Fruit fly (Drosophila melanogaster) whole organism, embryonic: ENCODE data around the gene CG5160.

ENCODE experiments used
- Adf1 ChIP-seq: fragments of 200-800 bp; sonication (Bioruptor generic); IDR thresholded peaks from 2 replicates; pipeline ENCODE4 v1.3.6; 2022; ENCODE audit warnings: missing biosample characterization, missing genetic modification characterization
- Atf-2 ChIP-seq: fragments of 200-800 bp; sonication (Bioruptor generic); optimal IDR thresholded peaks from 2 replicates; lab custom pipeline; 2016; ENCODE audit warnings: missing biosample characterization, missing genetic modification characterization
- CG11247 ChIP-seq: fragments of 200-800 bp; sonication (Bioruptor generic); IDR thresholded peaks from 2 replicates; pipeline ENCODE4 v1.3.6; 2022; ENCODE audit warnings: missing biosample characterization, missing genetic modification characterization
- CG1529 ChIP-seq: fragments of 200-800 bp; sonication (Bioruptor generic); optimal IDR thresholded peaks from 3 replicates; lab custom pipeline; 2018; ENCODE audit warnings: missing biosample characterization, missing genetic modification characterization
- CG15696 ChIP-seq: fragments of 200-800 bp; sonication (Bioruptor generic); optimal IDR thresholded peaks from 2 replicates; lab custom pipeline; 2019; ENCODE audit warnings: missing biosample characterization, mild to moderate bottlenecking, missing genetic modification characterization, moderate library complexity
- CG17829 ChIP-seq: fragments of 200-800 bp; optimal IDR thresholded peaks from 2 replicates; lab custom pipeline; 2019; ENCODE audit warnings: missing biosample characterization, mild to moderate bottlenecking, missing genetic modification characterization, moderate library complexity
- CG18764 ChIP-seq: fragments of 200-800 bp; sonication (Bioruptor generic); optimal IDR thresholded peaks from 3 replicates; lab custom pipeline; 2016; ENCODE audit warnings: missing biosample characterization, missing genetic modification characterization
- CG2116 ChIP-seq: fragments of 200-800 bp; sonication (Bioruptor generic); optimal IDR thresholded peaks from 3 replicates; lab custom pipeline; 2018; ENCODE audit warnings: missing biosample characterization, mild to moderate bottlenecking, missing genetic modification characterization
- CG2712 ChIP-seq: fragments of 200-800 bp; optimal IDR thresholded peaks from 3 replicates; lab custom pipeline; 2019; ENCODE audit warnings: missing biosample characterization, mild to moderate bottlenecking, missing genetic modification characterization, moderate library complexity
- CG30431 ChIP-seq: fragments of 200-800 bp; sonication (Bioruptor generic); optimal IDR thresholded peaks from 2 replicates; lab custom pipeline; 2017; ENCODE audit warnings: missing biosample characterization, missing genetic modification characterization
- CG33557 ChIP-seq: fragments of 200-800 bp; sonication (Bioruptor generic); optimal IDR thresholded peaks from 2 replicates; lab custom pipeline; 2019; ENCODE audit warnings: missing biosample characterization, mild to moderate bottlenecking, missing genetic modification characterization, moderate library complexity
- CG34376 ChIP-seq: fragments of 200-800 bp; sonication (Bioruptor generic); optimal IDR thresholded peaks from 2 replicates; lab custom pipeline; 2018; ENCODE audit warnings: missing biosample characterization, mild to moderate bottlenecking, missing genetic modification characterization
- CG6791 ChIP-seq: fragments of 200-800 bp; sonication (Bioruptor generic); IDR thresholded peaks from 3 replicates; pipeline ENCODE4 v1.3.6; 2022; ENCODE audit warnings: missing biosample characterization, missing genetic modification characterization; ENCODE audit not compliant: partially characterized antibody
- CG9727 ChIP-seq: fragments of 200-800 bp; sonication (Bioruptor generic); optimal IDR thresholded peaks from 3 replicates; lab custom pipeline; 2017; ENCODE audit warnings: missing biosample characterization, mild to moderate bottlenecking, missing genetic modification characterization
- CHES-1-like ChIP-seq: fragments of 200-800 bp; sonication (Bioruptor generic); optimal IDR thresholded peaks from 2 replicates; lab custom pipeline; 2016; ENCODE audit warnings: missing biosample characterization, missing genetic modification characterization
- D19A ChIP-seq: fragments of 200-800 bp; optimal IDR thresholded peaks from 3 replicates; lab custom pipeline; 2019; ENCODE audit warnings: missing biosample characterization, mild to moderate bottlenecking, missing genetic modification characterization, moderate library complexity
- H15 ChIP-seq: fragments of 200-800 bp; sonication (Bioruptor generic); IDR thresholded peaks from 3 replicates; pipeline ENCODE4 v1.3.6; 2022; ENCODE audit warnings: missing biosample characterization, missing genetic modification characterization
- H2.0 ChIP-seq: fragments of 200-800 bp; sonication (Bioruptor generic); IDR thresholded peaks from 2 replicates; pipeline ENCODE4 v1.3.6; 2022; ENCODE audit warnings: missing biosample characterization, missing genetic modification characterization
- HmgD ChIP-seq: fragments of 200-800 bp; sonication (Bioruptor generic); optimal IDR thresholded peaks from 3 replicates; lab custom pipeline; 2016; ENCODE audit warnings: missing biosample characterization, missing genetic modification characterization
- HmgZ ChIP-seq: fragments of 200-800 bp; sonication (Bioruptor generic); optimal IDR thresholded peaks from 2 replicates; lab custom pipeline; 2018; ENCODE audit warnings: missing biosample characterization, mild to moderate bottlenecking, missing genetic modification characterization
- Hsf ChIP-seq: fragments of 200-800 bp; sonication (Bioruptor generic); optimal IDR thresholded peaks from 3 replicates; lab custom pipeline; 2016; ENCODE audit warnings: missing biosample characterization, missing genetic modification characterization
- MESR4 ChIP-seq: fragments of 200-800 bp; sonication (Bioruptor generic); optimal IDR thresholded peaks from 2 replicates; lab custom pipeline; 2018; ENCODE audit warnings: missing biosample characterization, mild to moderate bottlenecking, missing genetic modification characterization, moderate library complexity
- Myb ChIP-seq: fragments of 200-800 bp; sonication (Bioruptor generic); optimal IDR thresholded peaks from 2 replicates; lab custom pipeline; 2016; ENCODE audit warnings: missing biosample characterization, missing genetic modification characterization
- Opbp ChIP-seq: fragments of 200-800 bp; sonication (Bioruptor generic); IDR thresholded peaks from 3 replicates; pipeline ENCODE4 v1.3.6; 2022; ENCODE audit warnings: missing biosample characterization, missing genetic modification characterization; ENCODE audit not compliant: partially characterized antibody
- Pdp1 ChIP-seq, 2 experiments: fragments of 200-800 bp; sonication (Bioruptor generic); optimal IDR thresholded peaks; 3 replicates each; lab custom pipeline; 2016; ENCODE audit warnings: missing biosample characterization in 2 of 2, missing genetic modification characterization in 2 of 2, mild to moderate bottlenecking in 1 of 2, moderate library complexity in 1 of 2
- Rfx ChIP-seq: fragments of 200-800 bp; sonication (Bioruptor generic); IDR thresholded peaks from 2 replicates; pipeline ENCODE4 v1.3.6; 2022; ENCODE audit warnings: missing biosample characterization, missing genetic modification characterization
- Xbp1 ChIP-seq: fragments of 200-800 bp; sonication (Bioruptor generic); optimal IDR thresholded peaks from 3 replicates; lab custom pipeline; 2016; ENCODE audit warnings: missing biosample characterization, mild to moderate bottlenecking, missing genetic modification characterization
- abd-A ChIP-seq: fragments of 200-800 bp; sonication (Bioruptor generic); optimal IDR thresholded peaks from 3 replicates; lab custom pipeline; 2019; ENCODE audit warnings: missing biosample characterization, mild to moderate bottlenecking, missing genetic modification characterization, moderate library complexity
- ato ChIP-seq: fragments of 200-800 bp; sonication (Bioruptor generic); IDR thresholded peaks from 2 replicates; pipeline ENCODE4 v1.3.6; 2022; ENCODE audit warnings: missing biosample characterization, missing genetic modification characterization; ENCODE audit not compliant: partially characterized antibody
- dysf ChIP-seq: fragments of 200-800 bp; sonication (Bioruptor generic); IDR thresholded peaks from 3 replicates; pipeline ENCODE4 v1.3.6; 2022; ENCODE audit warnings: missing biosample characterization, missing genetic modification characterization
- ems ChIP-seq: fragments of 200-800 bp; sonication (Bioruptor generic); optimal IDR thresholded peaks from 3 replicates; lab custom pipeline; 2016; ENCODE audit warnings: missing biosample characterization, missing genetic modification characterization
- fd3F ChIP-seq: fragments of 200-800 bp; sonication (Bioruptor generic); optimal IDR thresholded peaks from 2 replicates; lab custom pipeline; 2018; ENCODE audit warnings: missing biosample characterization, mild to moderate bottlenecking, missing genetic modification characterization, moderate library complexity
- gro ChIP-seq: fragments of 200-800 bp; sonication (Bioruptor generic); optimal IDR thresholded peaks from 2 replicates; lab custom pipeline; 2016; ENCODE audit warnings: missing biosample characterization, missing genetic modification characterization
- hb ChIP-seq: fragments of 200-800 bp; sonication (Bioruptor generic); IDR thresholded peaks from 3 replicates; pipeline ENCODE4 v1.3.6; 2022; ENCODE audit warnings: missing biosample characterization, missing genetic modification characterization; ENCODE audit not compliant: partially characterized antibody
- jigr1 ChIP-seq: fragments of 200-800 bp; sonication (Bioruptor generic); IDR thresholded peaks from 3 replicates; pipeline ENCODE4 v1.3.6; 2022; ENCODE audit warnings: missing biosample characterization, missing genetic modification characterization
- kah ChIP-seq: fragments of 200-800 bp; sonication (Bioruptor generic); optimal IDR thresholded peaks from 2 replicates; lab custom pipeline; 2018; ENCODE audit warnings: missing biosample characterization, mild to moderate bottlenecking, missing genetic modification characterization
- ken ChIP-seq: fragments of 200-800 bp; sonication (Bioruptor generic); IDR thresholded peaks from 3 replicates; pipeline ENCODE4 v1.3.6; 2022; ENCODE audit warnings: missing biosample characterization, missing genetic modification characterization
- lilli ChIP-seq: fragments of 200-800 bp; sonication (Bioruptor generic); optimal IDR thresholded peaks from 3 replicates; lab custom pipeline; 2016; ENCODE audit warnings: missing biosample characterization, missing genetic modification characterization
- lmd ChIP-seq: fragments of 200-800 bp; sonication (Bioruptor generic); IDR thresholded peaks from 2 replicates; pipeline ENCODE4 v1.3.6; 2022; ENCODE audit warnings: missing biosample characterization, missing genetic modification characterization
- mam ChIP-seq: fragments of 200-800 bp; sonication (Bioruptor generic); optimal IDR thresholded peaks from 3 replicates; lab custom pipeline; 2016; ENCODE audit warnings: missing biosample characterization, missing genetic modification characterization
- pan ChIP-seq, 4 experiments: fragments of >200 bp in 3 of 4; fragments of 200-800 bp in 1 of 4; sonication (Bioruptor generic) in 1 of 4; optimal IDR thresholded peaks in 3 of 4; IDR thresholded peaks in 1 of 4; 2 replicates each; pipeline versions ENCODE4 v1.3.6 to Lab custom; 2017 to 2022; ENCODE audit warnings: missing biosample characterization in 2 of 4, missing genetic modification characterization in 2 of 4, mixed read lengths in 1 of 4
- pnt ChIP-seq: fragments of 200-800 bp; sonication (Bioruptor generic); optimal IDR thresholded peaks from 3 replicates; lab custom pipeline; 2016; ENCODE audit warnings: missing biosample characterization, missing genetic modification characterization
- run ChIP-seq: fragments of 200-800 bp; sonication (Bioruptor generic); optimal IDR thresholded peaks from 3 replicates; lab custom pipeline; 2018; ENCODE audit warnings: missing biosample characterization, mild to moderate bottlenecking, missing genetic modification characterization
- tap ChIP-seq: fragments of 200-800 bp; optimal IDR thresholded peaks from 3 replicates; lab custom pipeline; 2019; ENCODE audit warnings: missing biosample characterization, mild to moderate bottlenecking, missing genetic modification characterization, moderate library complexity
- tgo ChIP-seq: fragments of 200-800 bp; sonication (Bioruptor generic); IDR thresholded peaks from 3 replicates; pipeline ENCODE4 v1.3.6; 2022; ENCODE audit warnings: missing biosample characterization, missing genetic modification characterization
- tin ChIP-seq: fragments of 200-800 bp; sonication (Bioruptor generic); optimal IDR thresholded peaks from 3 replicates; lab custom pipeline; 2016; ENCODE audit warnings: missing biosample characterization, missing genetic modification characterization
- tup ChIP-seq: fragments of 200-800 bp; sonication (Bioruptor generic); optimal IDR thresholded peaks from 2 replicates; lab custom pipeline; 2016; ENCODE audit warnings: missing biosample characterization, mild to moderate bottlenecking, missing genetic modification characterization, moderate library complexity
- vfl ChIP-seq: fragments of 200-800 bp; sonication (Bioruptor generic); optimal IDR thresholded peaks from 2 replicates; lab custom pipeline; 2016; ENCODE audit warnings: missing biosample characterization, missing genetic modification characterization
- vnd ChIP-seq: fragments of 200-800 bp; sonication (Bioruptor generic); IDR thresholded peaks from 3 replicates; pipeline ENCODE4 v1.3.6; 2022; ENCODE audit warnings: missing biosample characterization, missing genetic modification characterization; ENCODE audit not compliant: partially characterized antibody

CG5160 gene

dm6 chr2L:7411947-7412621 lies 13.5 kb upstream of the CG5160 start, which contains the start of gene chm (continued):
- no peak for TF ChIP-seq CG9727 (GFP tag; lab: Kevin White, UChicago)
- TF ChIP-seq jigr1 (GFP tag; lab: Robert Waterston, UW), result peak; percentile 58; the same call in 1 of the 3 replicates
- TF ChIP-seq ems (GFP tag; lab: Kevin White, UChicago), result no peak
- TF ChIP-seq mam, result peak; percentile 59
- TF ChIP-seq Opbp (GFP tag; lab: Robert Waterston, UW), result peak; percentile 92
- no peak for TF ChIP-seq H2.0 (GFP tag; lab: Robert Waterston, UW)
- TF ChIP-seq HmgD, result peak; percentile 47
- TF ChIP-seq CG30431 (GFP tag; lab: Kevin White, UChicago), result no peak
- TF ChIP-seq CG18764 (GFP tag; lab: Kevin White, UChicago), result no peak
- peak; percentile 92 for TF ChIP-seq CG6791
- peak; percentile 47 for TF ChIP-seq CG17829 (tag; lab: Kevin White, UChicago)
- no peak for TF ChIP-seq abd-A (tag; lab: Kevin White, UChicago)
- TF ChIP-seq tup (GFP tag; lab: Kevin White, UChicago), result no peak
- peak; percentile 32 for TF ChIP-seq Myb (GFP tag; lab: Kevin White, UChicago)
- TF ChIP-seq CG11247 (GFP tag; lab: Robert Waterston, UW), result 0 out of 2 replicates have a peak, but pooled peaks have one; percentile 41
- peak; percentile 20 to 46 for TF ChIP-seq Pdp1 (GFP tag; optimal IDR thresholded peaks at IDR 0.05; lab: Kevin White, UChicago)
- peak; percentile 49 for TF ChIP-seq Xbp1 (GFP tag; lab: Kevin White, UChicago)
- TF ChIP-seq H15 (GFP tag; lab: Robert Waterston, UW), result peak; percentile 11; the same call in 1 of the 3 replicates
- TF ChIP-seq vnd (GFP tag; lab: Robert Waterston, UW), result peak; percentile 81
- TF ChIP-seq HmgZ, result peak; percentile 60
- TF ChIP-seq dysf (GFP tag; lab: Robert Waterston, UW), result peak; percentile 11; the same call in 1 of the 3 replicates
- no peak for TF ChIP-seq tgo (GFP tag; lab: Robert Waterston, UW)
- peak; percentile 16 for TF ChIP-seq Atf-2 (GFP tag; lab: Kevin White, UChicago)
- peak; percentile 88 for TF ChIP-seq CHES-1-like
- peak; percentile 17 for TF ChIP-seq CG15696 (tag; lab: Kevin White, UChicago)
- no peak for TF ChIP-seq CG33557 (GFP tag; lab: Kevin White, UChicago)
- TF ChIP-seq CG2712 (tag; lab: Kevin White, UChicago), result peak; percentile 51
- no peak for TF ChIP-seq CG1529 (GFP tag; lab: Kevin White, UChicago)
- TF ChIP-seq Adf1, result no peak
- peak; percentile 76 for TF ChIP-seq ato (GFP tag; lab: Robert Waterston, UW)
- TF ChIP-seq D19A, result no peak
- peak; percentile 48 for TF ChIP-seq lilli (GFP tag; lab: Kevin White, UChicago)
- no peak for TF ChIP-seq kah
- TF ChIP-seq tin (GFP tag; lab: Kevin White, UChicago), result peak; percentile 38
- TF ChIP-seq tap (tag; lab: Kevin White, UChicago), result no peak
- peak; percentile 32; the same call in 1 of the 2 replicates for TF ChIP-seq lmd (GFP tag; lab: Robert Waterston, UW)
- TF ChIP-seq Hsf (GFP tag; lab: Kevin White, UChicago), result peak; percentile 28
- peak; percentile 65 for TF ChIP-seq MESR4 (GFP tag; lab: Kevin White, UChicago)
- peak; percentile 27 for TF ChIP-seq CG2116 (GFP tag; lab: Kevin White, UChicago)
- TF ChIP-seq gro, result peak; percentile 7
- TF ChIP-seq fd3F, result no peak
- TF ChIP-seq hb, result peak; percentile 77
- no peak for TF ChIP-seq pan (optimal IDR thresholded peaks at IDR 0.05; lab: Kevin White, UChicago)
- TF ChIP-seq pan (GFP tag; optimal IDR thresholded peaks at IDR 0.05 in 1 of 2, IDR thresholded peaks at IDR 0.05 in 1 of 2), result peak in 1 of 2 experiments; percentile 40
- peak; percentile 29 for TF ChIP-seq vfl (GFP tag; lab: Kevin White, UChicago)
- TF ChIP-seq ken (GFP tag; lab: Robert Waterston, UW), result no peak
- TF ChIP-seq run (tag; lab: Kevin White, UChicago), result no peak
- peak; percentile 45 for TF ChIP-seq CG34376 (GFP tag; lab: Kevin White, UChicago)
- peak; percentile 47 for TF ChIP-seq pnt
- peak; percentile 70 for TF ChIP-seq Rfx (GFP tag; lab: Robert Waterston, UW)
